Worm (Caenorhabditis elegans) whole organism, midembryonic: Measurements from ENCODE around the gene gex-5.

Source experiments
- T22C8.4 ChIP-seq: fragments of 200-800 bp; sonication (Bioruptor generic); IDR thresholded peaks from 2 replicates; pipeline ENCODE4 v1.3.6; 2022; ENCODE audit warnings: missing genetic modification characterization, missing compliant biosample characterization
- cog-1 ChIP-seq: sonication (generic microtip); optimal IDR thresholded peaks from 2 replicates; lab custom pipeline; 2016; ENCODE audit warnings: missing genetic modification characterization, missing compliant biosample characterization
- klf-2 ChIP-seq: fragments of 200-800 bp; sonication (Bioruptor generic); conservative IDR thresholded peaks from 2 replicates; pipeline ENCODE4 v1.3.6; 2022; ENCODE audit warnings: missing genetic modification reagents, missing genetic modification characterization, missing compliant biosample characterization
- med-1 ChIP-seq: sonication (generic microtip); optimal IDR thresholded peaks from 2 replicates; lab custom pipeline; 2017; ENCODE audit warnings: missing genetic modification characterization, mild to moderate bottlenecking, missing compliant biosample characterization, antibody characterized with exemption, missing genetic modification reagents; ENCODE audit not compliant: insufficient read depth
- tab-1 ChIP-seq: fragments of 200-800 bp; sonication (Bioruptor generic); IDR thresholded peaks from 2 replicates; pipeline ENCODE4 v1.3.6; 2022; ENCODE audit warnings: missing genetic modification characterization, missing compliant biosample characterization

- TF ChIP-seq cog-1 (tag; lab: Kevin White, UChicago) (no peak), klf-2 (no peak), med-1 (GFP tag; lab: Kevin White, UChicago) (no peak), T22C8.4 (no peak), tab-1 (no peak)
Measured at ce11 chrIII:4763509-4763908, 18.3 kb downstream of the gex-5 start, which contains the start of gene B0393.4.
